Worm (Caenorhabditis elegans) whole organism, midembryonic: ENCODE data around the gene moc-6.

Source experiments
- T22C8.4 ChIP-seq: fragments of 200-800 bp; sonication (Bioruptor generic); IDR thresholded peaks from 2 replicates; pipeline ENCODE4 v1.3.6; 2022; ENCODE audit warnings: missing genetic modification characterization, missing compliant biosample characterization
- cog-1 ChIP-seq: sonication (generic microtip); optimal IDR thresholded peaks from 2 replicates; lab custom pipeline; 2016; ENCODE audit warnings: missing genetic modification characterization, missing compliant biosample characterization
- flt-1 ChIP-seq: fragments of 200-800 bp; sonication (Bioruptor generic); IDR thresholded peaks from 2 replicates; pipeline ENCODE4 v1.3.6; 2022; ENCODE audit warnings: missing genetic modification characterization, missing compliant biosample characterization
- klf-2 ChIP-seq: fragments of 200-800 bp; sonication (Bioruptor generic); conservative IDR thresholded peaks from 2 replicates; pipeline ENCODE4 v1.3.6; 2022; ENCODE audit warnings: missing genetic modification reagents, missing genetic modification characterization, missing compliant biosample characterization
- med-1 ChIP-seq: sonication (generic microtip); optimal IDR thresholded peaks from 2 replicates; lab custom pipeline; 2017; ENCODE audit warnings: missing genetic modification characterization, mild to moderate bottlenecking, missing compliant biosample characterization, antibody characterized with exemption, missing genetic modification reagents; ENCODE audit not compliant: insufficient read depth
- ref-1 ChIP-seq: fragments of 200-800 bp; sonication (Bioruptor generic); conservative IDR thresholded peaks from 2 replicates; pipeline ENCODE4 v1.3.6; 2022; ENCODE audit warnings: missing genetic modification reagents, missing genetic modification characterization, missing compliant biosample characterization
- tab-1 ChIP-seq: fragments of 200-800 bp; sonication (Bioruptor generic); IDR thresholded peaks from 2 replicates; pipeline ENCODE4 v1.3.6; 2022; ENCODE audit warnings: missing genetic modification characterization, missing compliant biosample characterization
- ztf-23 ChIP-seq: fragments of 200-800 bp; sonication (Bioruptor generic); IDR thresholded peaks from 2 replicates; pipeline ENCODE4 v1.3.6; 2022; ENCODE audit warnings: missing genetic modification reagents, missing genetic modification characterization, missing compliant biosample characterization
- ztf-29 ChIP-seq: fragments of 200-800 bp; sonication (Bioruptor generic); IDR thresholded peaks from 2 replicates; pipeline ENCODE4 v1.3.6; 2022; ENCODE audit warnings: missing genetic modification reagents, missing genetic modification characterization, missing compliant biosample characterization

The moc-6 gene

ce11 chrIII:5173622-5174021 lies 22.2 kb upstream of the moc-6 start, which contains the start of gene cid-1:
Gene cid-1 (plus strand): TSS chrIII:5173922.
- TF ChIP-seq ref-1 (no peak), flt-1 (GFP tag; lab: Robert Waterston, UW) (no peak), tab-1 (GFP tag; lab: Robert Waterston, UW) (no peak), T22C8.4 (GFP tag; lab: Robert Waterston, UW) (no peak), klf-2 (GFP tag; lab: Robert Waterston, UW) (no peak), ztf-29 (GFP tag; lab: Robert Waterston, UW) (no peak), med-1 (GFP tag; lab: Kevin White, UChicago) (no peak), ztf-23 (GFP tag; lab: Robert Waterston, UW) (no peak), cog-1 (no peak)

DNA sequence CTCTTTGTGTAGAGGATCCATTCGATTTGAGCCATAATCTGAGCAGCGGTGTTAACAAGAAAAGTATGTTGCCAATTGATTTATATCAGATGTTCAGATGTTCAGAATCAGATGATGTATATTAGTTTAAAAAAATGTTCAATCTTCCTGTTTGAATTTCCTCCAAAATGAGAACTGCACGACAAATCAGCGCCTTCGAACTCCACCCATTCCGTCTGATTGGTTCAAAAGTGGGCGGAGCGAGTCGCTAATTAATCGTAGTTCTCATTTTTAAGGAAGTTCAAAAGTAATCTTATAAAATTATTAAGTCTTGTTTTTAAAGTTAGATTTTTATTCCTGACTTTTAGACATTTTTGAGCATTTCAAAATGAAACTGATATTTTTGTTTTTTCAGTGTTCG lies 16.6 kb upstream of the moc-6 start:
- TF ChIP-seq flt-1 (GFP tag; lab: Robert Waterston, UW) (no peak), ref-1 (no peak), cog-1 (no peak), med-1 (GFP tag; lab: Kevin White, UChicago) (no peak), klf-2 (GFP tag; lab: Robert Waterston, UW) (no peak), ztf-23 (GFP tag; lab: Robert Waterston, UW) (no peak), ztf-29 (GFP tag; lab: Robert Waterston, UW) (no peak), T22C8.4 (GFP tag; lab: Robert Waterston, UW) (no peak), tab-1 (GFP tag; lab: Robert Waterston, UW) (no peak)

ce11 chrIII:5180588-5180987 lies 15.2 kb upstream of the moc-6 start:
- TF ChIP-seq klf-2 (GFP tag; lab: Robert Waterston, UW), result no peak
- TF ChIP-seq ztf-23 (GFP tag; lab: Robert Waterston, UW), result 0 out of 2 replicates have a peak, but pooled peaks have one; percentile 40
- TF ChIP-seq cog-1, result no peak

DNA sequence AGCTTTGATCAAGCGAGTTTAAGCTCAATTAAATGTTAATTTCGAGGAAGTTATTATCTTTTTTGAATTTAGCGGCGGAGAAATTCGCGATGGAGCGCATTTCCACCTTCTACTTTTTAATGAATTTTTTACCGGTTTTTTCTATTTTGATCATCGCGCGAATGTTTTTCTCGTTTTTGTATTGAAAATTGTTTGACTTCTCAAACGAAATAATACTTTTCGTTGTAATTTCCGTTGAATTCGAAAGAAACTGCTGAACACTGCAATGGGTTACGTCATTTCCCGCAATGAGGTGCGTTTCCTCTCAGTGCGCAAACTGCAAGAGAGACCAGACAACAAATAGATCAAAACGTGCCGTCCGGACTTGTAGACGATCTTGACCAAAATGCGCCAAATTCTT lies 14.6 kb upstream of the moc-6 start:
- TF ChIP-seq flt-1 (GFP tag; lab: Robert Waterston, UW) (no peak), cog-1 (no peak), med-1 (GFP tag; lab: Kevin White, UChicago) (no peak), klf-2 (GFP tag; lab: Robert Waterston, UW) (no peak), ref-1 (no peak), ztf-29 (GFP tag; lab: Robert Waterston, UW) (no peak)

ce11 chrIII:5181641-5182040 lies 14.1 kb upstream of the moc-6 start:
- TF ChIP-seq tab-1 (GFP tag; lab: Robert Waterston, UW), result no peak
- no peak for TF ChIP-seq T22C8.4 (GFP tag; lab: Robert Waterston, UW)
- no peak for TF ChIP-seq ref-1
- TF ChIP-seq flt-1 (GFP tag; lab: Robert Waterston, UW), result no peak
- no peak for TF ChIP-seq cog-1
- TF ChIP-seq med-1 (GFP tag; lab: Kevin White, UChicago), result no peak
- no peak for TF ChIP-seq klf-2 (GFP tag; lab: Robert Waterston, UW)
- TF ChIP-seq ztf-23 (GFP tag; lab: Robert Waterston, UW), result no peak
- no peak for TF ChIP-seq ztf-29 (GFP tag; lab: Robert Waterston, UW)

DNA sequence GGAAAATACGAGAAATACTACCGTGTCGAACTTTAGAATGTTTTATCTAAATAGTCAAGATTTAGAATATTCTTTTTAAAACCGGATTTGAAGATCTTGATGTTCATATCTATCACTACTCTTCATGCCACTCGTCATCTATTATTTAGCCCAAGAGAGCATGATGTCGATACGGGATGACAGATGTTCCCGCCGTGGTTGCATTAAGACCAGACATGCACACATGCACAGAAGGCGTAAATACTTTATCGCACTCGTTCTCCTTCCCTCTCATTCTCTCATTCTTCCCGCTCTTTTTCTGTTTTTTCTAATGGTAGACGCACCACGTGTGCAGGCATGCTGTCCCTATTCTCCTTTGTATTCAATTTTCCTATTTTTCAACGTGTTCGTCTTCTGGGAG lies 12.4 kb upstream of the moc-6 start:
- TF ChIP-seq ztf-29 (GFP tag; lab: Robert Waterston, UW), result no peak
- no peak for TF ChIP-seq T22C8.4 (GFP tag; lab: Robert Waterston, UW)
- no peak for TF ChIP-seq ztf-23 (GFP tag; lab: Robert Waterston, UW)
- no peak for TF ChIP-seq ref-1
- TF ChIP-seq cog-1, result no peak
- TF ChIP-seq klf-2 (GFP tag; lab: Robert Waterston, UW), result no peak
- no peak for TF ChIP-seq flt-1 (GFP tag; lab: Robert Waterston, UW)

DNA sequence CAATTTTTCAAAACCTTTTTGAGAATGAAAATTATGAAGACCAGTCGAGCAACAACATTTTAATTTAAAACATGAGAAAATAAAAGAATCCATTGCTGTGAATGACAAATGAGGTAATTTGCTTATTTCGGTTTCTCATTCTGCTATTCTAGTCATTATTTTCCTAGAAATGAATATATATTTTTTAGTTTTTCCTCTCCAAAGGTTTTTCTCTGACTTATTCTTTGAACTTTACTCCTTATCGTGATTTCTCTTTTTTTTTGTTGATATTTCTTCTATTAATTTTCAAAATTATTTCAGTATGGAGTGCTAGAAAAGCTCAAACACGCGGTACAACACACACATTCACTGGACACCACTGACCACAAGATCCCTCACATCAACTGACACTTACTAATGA lies 10.2 kb upstream of the moc-6 start, which contains the start of gene pup-2:
Gene pup-2 (plus strand): TSS at position 301 of the 400 bp plus-strand sequence.
- no peak for TF ChIP-seq med-1 (GFP tag; lab: Kevin White, UChicago)
- no peak for TF ChIP-seq T22C8.4 (GFP tag; lab: Robert Waterston, UW)
- no peak for TF ChIP-seq tab-1 (GFP tag; lab: Robert Waterston, UW)
- no peak for TF ChIP-seq klf-2 (GFP tag; lab: Robert Waterston, UW)
- TF ChIP-seq ztf-29 (GFP tag; lab: Robert Waterston, UW), result no peak
- no peak for TF ChIP-seq flt-1 (GFP tag; lab: Robert Waterston, UW)
- TF ChIP-seq cog-1, result no peak

ce11 chrIII:5188426-5188825 lies 7.4 kb upstream of the moc-6 start, which contains the start of gene K10D2.8:
Gene K10D2.8 (plus strand): TSS chrIII:5188726.
- TF ChIP-seq T22C8.4 (GFP tag; lab: Robert Waterston, UW) (no peak), tab-1 (GFP tag; lab: Robert Waterston, UW) (no peak), ref-1 (no peak), med-1 (GFP tag; lab: Kevin White, UChicago) (no peak), cog-1 (no peak), flt-1 (GFP tag; lab: Robert Waterston, UW) (no peak), ztf-23 (GFP tag; lab: Robert Waterston, UW) (no peak), ztf-29 (GFP tag; lab: Robert Waterston, UW) (no peak), klf-2 (GFP tag; lab: Robert Waterston, UW) (no peak)

- TF ChIP-seq flt-1 (GFP tag; lab: Robert Waterston, UW), result peak; percentile 37; the same call in 1 of the 2 replicates
- no peak for TF ChIP-seq klf-2 (GFP tag; lab: Robert Waterston, UW)
- no peak for TF ChIP-seq T22C8.4 (GFP tag; lab: Robert Waterston, UW)
- TF ChIP-seq ztf-29 (GFP tag; lab: Robert Waterston, UW), result no peak
These were observed 5.6 kb upstream of the moc-6 start for ce11 chrIII:5190179-5190578.

DNA sequence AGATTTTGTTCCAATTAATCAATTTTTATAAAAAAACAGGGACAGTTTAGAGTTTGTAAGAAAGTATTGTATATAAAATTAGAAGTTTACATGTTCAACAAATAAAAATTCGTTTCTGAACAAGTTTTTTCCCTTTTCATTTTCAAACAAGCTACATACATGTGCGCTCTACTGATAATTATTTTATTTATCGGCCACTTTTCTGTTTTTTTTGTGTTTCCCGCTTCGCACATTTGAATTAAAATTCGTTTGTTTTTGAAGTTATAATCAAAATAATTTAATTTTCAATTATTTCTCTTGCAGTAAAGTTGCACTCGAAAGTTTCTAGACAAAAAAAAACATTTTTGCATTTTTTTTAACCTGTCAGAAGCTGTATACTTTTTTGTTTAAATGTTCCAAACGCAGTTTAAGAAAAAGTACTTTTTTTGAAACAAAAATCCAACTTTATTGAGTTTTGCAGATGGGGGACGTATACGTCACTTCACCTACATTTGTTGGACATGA lies 5.1 kb upstream of the moc-6 start, which contains the start of gene hira-1:
Gene hira-1 (plus strand): TSS at position 454 of the 504 bp plus-strand sequence.
- TF ChIP-seq klf-2 (GFP tag; lab: Robert Waterston, UW) (no peak), ztf-29 (GFP tag; lab: Robert Waterston, UW) (no peak), ztf-23 (GFP tag; lab: Robert Waterston, UW) (no peak), flt-1 (GFP tag; lab: Robert Waterston, UW) (no peak), ref-1 (no peak), cog-1 (no peak), tab-1 (GFP tag; lab: Robert Waterston, UW) (no peak)
